Fruit fly (Drosophila melanogaster): ENCODE measurements around the gene CkIalpha.

CkIalpha gene

DNA sequence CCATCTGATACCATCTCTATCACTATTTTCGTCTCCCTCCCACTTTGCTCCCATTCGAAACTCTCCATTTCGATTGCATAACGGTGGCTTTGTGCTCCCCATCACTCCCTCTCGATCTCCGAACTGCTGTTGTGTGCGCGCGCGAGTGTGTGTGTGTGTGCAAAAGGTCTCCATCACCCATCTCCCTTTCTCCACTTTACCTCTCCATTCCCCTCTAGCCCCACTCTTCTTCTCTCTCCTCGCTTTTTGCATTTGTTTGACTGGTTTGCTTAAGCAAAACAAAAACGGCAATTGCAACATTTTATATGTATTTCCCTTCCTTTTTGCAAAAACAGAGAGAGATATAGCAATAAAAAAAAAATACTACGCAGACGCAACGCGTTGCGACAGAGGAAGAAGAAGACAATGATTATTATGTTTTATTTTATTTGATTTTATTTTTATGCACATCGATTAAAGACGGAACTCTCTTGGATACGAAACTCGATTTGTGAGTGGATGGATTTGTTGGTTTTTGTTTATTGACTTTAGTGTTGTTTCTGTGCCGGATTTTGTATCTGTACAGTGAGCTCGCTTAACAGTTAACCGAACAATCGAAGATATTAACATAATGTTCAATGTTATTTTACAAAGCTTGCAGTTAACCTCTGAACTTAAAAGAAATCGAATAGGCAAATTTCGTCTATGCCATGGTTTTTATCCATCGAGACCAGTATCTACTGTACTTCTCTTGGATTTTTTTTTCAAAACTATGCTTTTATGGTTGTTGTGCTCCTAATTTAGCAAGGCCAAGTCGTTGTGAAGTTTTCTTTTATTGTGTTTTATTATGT lies 16.4 kb downstream of the CkIalpha start (continued):
- TF ChIP-seq Dll (GFP tag; IDR thresholded peaks at IDR 0.05; ENCODE audit: partially characterized antibody) (no peak), dpn (GFP tag; optimal IDR thresholded peaks at IDR 0.05) (peak; percentile 67 to 71), ems (GFP tag; optimal IDR thresholded peaks at IDR 0.05) (peak; percentile 45), CG16815 (GFP tag; optimal IDR thresholded peaks at IDR 0.05) (peak; percentile 17), CG18262 (tag; optimal IDR thresholded peaks at IDR 0.05) (peak; percentile 51), zf30C (GFP tag; optimal IDR thresholded peaks at IDR 0.05) (no peak), CG9609 (GFP tag; optimal IDR thresholded peaks at IDR 0.05) (peak; percentile 42), chm (GFP tag; IDR thresholded peaks at IDR 0.05) (no peak), CG10431 (GFP tag; optimal IDR thresholded peaks at IDR 0.05) (no peak), Med (GFP tag) (peak; percentile 96), CG9876 (GFP tag; optimal IDR thresholded peaks at IDR 0.05) (peak; percentile 16), Drgx (GFP tag; IDR thresholded peaks at IDR 0.05) (peak; percentile 75), Six4 (GFP tag; optimal IDR thresholded peaks at IDR 0.05) (peak; percentile 9), GATAe (GFP tag; conservative IDR thresholded peaks at IDR 0.05) (no peak), CG9932 (GFP tag; IDR thresholded peaks at IDR 0.05) (peak; percentile 87), abd-A (tag; optimal IDR thresholded peaks at IDR 0.05) (no peak), btn (GFP tag; optimal IDR thresholded peaks at IDR 0.05) (no peak), CG42726 (GFP tag; IDR thresholded peaks at IDR 0.05; ENCODE audit: partially characterized antibody) (no peak), Dfd (GFP tag; optimal IDR thresholded peaks at IDR 0.05) (no peak), Doc2 (GFP tag; IDR thresholded peaks at IDR 0.05) (no peak), scrt (GFP tag; optimal IDR thresholded peaks at IDR 0.05) (peak; percentile 67), Max (GFP tag; optimal IDR thresholded peaks at IDR 0.05) (peak; percentile 15), prd (optimal IDR thresholded peaks at IDR 0.05) (no peak), prd (GFP tag; IDR thresholded peaks at IDR 0.05) (peak; percentile 81), Dbx (GFP tag; IDR thresholded peaks at IDR 0.05) (peak; percentile 78), dmrt11E (tag; optimal IDR thresholded peaks at IDR 0.05) (peak; percentile 24), Nf-YA (GFP tag; IDR thresholded peaks at IDR 0.05) (0 out of 2 replicates have a peak, but pooled peaks have one; percentile 32), C15 (GFP tag; IDR thresholded peaks at IDR 0.05) (no peak), CG1233 (GFP tag; optimal IDR thresholded peaks at IDR 0.05) (no peak), CG31441 (GFP tag; IDR thresholded peaks at IDR 0.05) (peak; percentile 49; the same call in 1 of the 2 replicates), CG15269 (tag; optimal IDR thresholded peaks at IDR 0.05) (peak; percentile 78), Mad (GFP tag; optimal IDR thresholded peaks at IDR 0.05) (peak; percentile 38), dm (GFP tag; optimal IDR thresholded peaks at IDR 0.05) (no peak), Bteb2 (GFP tag; optimal IDR thresholded peaks at IDR 0.05) (peak; percentile 59), HLH54F (GFP tag; optimal IDR thresholded peaks at IDR 0.05) (peak; percentile 68), slp2 (GFP tag; optimal IDR thresholded peaks at IDR 0.05) (peak; percentile 26), Camta (GFP tag; optimal IDR thresholded peaks at IDR 0.05) (peak; percentile 11), H15 (GFP tag; IDR thresholded peaks at IDR 0.05) (peak; percentile 64; the same call in 1 of the 3 replicates), Gug (GFP tag; IDR thresholded peaks at IDR 0.05) (peak; percentile 41; the same call in 2 of the 4 replicates), CG8944 (GFP tag; optimal IDR thresholded peaks at IDR 0.05) (peak; percentile 61), yki (optimal IDR thresholded peaks at IDR 0.05) (no peak), Rfx (GFP tag; IDR thresholded peaks at IDR 0.05) (peak; percentile 84), CG3726 (GFP tag; IDR thresholded peaks at IDR 0.05) (no peak), fd64A (GFP tag; optimal IDR thresholded peaks at IDR 0.05) (no peak), CG2712 (tag; optimal IDR thresholded peaks at IDR 0.05) (peak; percentile 68), Optix (GFP tag; IDR thresholded peaks at IDR 0.05) (peak; percentile 29; the same call in 1 of the 3 replicates), CG11247 (GFP tag; IDR thresholded peaks at IDR 0.05) (peak; percentile 62), bab2 (GFP tag; optimal IDR thresholded peaks at IDR 0.05) (peak; percentile 68), lilli (GFP tag; optimal IDR thresholded peaks at IDR 0.05) (peak; percentile 80), CG4404 (GFP tag; IDR thresholded peaks at IDR 0.05) (no peak; the same call in 1 of the 2 replicates), CG17328 (GFP tag; IDR thresholded peaks at IDR 0.05) (peak; percentile 48; the same call in 1 of the 2 replicates)

Data from whole organism, embryonic.